Fruit fly (Drosophila melanogaster) whole organism, larva: ENCODE results near the gene CG17776.

Experiments used
- noc ChIP-seq: fragments of 200-800 bp; sonication (Bioruptor generic); optimal IDR thresholded peaks from 3 replicates; lab custom pipeline; 2019; ENCODE audit warnings: missing biosample characterization, mild to moderate bottlenecking, missing genetic modification characterization, moderate library complexity

The CG17776 gene

DNA sequence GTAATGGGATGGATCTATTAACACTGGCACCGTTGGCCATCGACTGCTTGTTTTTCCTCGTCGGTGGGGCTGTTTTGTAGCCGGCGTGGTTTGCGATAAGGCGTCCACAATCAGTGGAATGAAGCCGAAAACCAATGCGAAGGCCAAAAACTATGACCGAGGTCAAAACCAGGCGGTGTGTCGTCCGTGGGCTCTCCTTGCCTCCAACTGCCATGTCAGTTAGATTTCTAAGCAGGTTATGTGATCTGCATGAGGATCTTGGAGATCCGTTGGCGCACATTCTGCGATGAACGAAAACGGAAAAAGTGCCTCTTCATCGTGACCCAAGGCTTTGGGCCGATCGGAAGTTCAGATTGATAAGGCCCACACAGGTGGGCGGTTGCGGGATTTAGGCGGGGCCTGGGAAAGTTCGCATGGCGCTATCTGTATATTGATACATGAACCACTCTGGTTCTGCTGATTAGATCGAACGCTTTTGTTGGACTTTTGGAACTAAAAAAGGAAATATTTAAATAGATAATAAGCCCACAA, 9.2 kb upstream of the CG17776 start, which contains the start of gene Cyp4d14:
Gene Cyp4d14, minus strand, starts transcription at position 51 of the 531 bp plus-strand sequence.
- no peak for TF ChIP-seq noc (tag; lab: Kevin White, UChicago)

DNA sequence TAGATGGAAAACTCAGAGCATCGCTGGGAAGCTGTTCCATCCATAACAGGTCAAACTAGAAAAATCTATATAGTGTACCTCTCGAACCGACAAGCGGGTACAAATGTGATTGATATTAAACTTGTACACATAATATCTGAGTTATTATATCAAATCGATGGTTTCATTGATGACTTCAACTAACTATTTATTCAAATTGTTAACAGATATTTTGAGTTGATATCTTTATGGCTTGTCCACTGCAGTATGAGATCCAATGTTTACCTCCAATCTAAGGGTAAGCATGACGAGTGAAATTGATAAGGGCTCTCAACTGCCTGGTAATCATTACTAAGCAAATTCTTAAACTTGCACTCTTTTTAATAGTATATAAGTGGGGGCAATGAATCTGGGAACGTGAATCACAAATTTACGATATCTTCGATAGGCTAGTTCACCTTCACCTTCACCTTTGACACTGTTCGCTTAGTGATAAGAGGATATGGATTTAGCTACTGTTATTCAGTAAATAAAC, 8.5 kb upstream of the CG17776 start, which contains the start of gene Cyp4d2:
Gene Cyp4d2, plus strand, starts transcription at position 51 of the 514 bp plus-strand sequence.
- no peak for TF ChIP-seq noc (tag; lab: Kevin White, UChicago)

DNA sequence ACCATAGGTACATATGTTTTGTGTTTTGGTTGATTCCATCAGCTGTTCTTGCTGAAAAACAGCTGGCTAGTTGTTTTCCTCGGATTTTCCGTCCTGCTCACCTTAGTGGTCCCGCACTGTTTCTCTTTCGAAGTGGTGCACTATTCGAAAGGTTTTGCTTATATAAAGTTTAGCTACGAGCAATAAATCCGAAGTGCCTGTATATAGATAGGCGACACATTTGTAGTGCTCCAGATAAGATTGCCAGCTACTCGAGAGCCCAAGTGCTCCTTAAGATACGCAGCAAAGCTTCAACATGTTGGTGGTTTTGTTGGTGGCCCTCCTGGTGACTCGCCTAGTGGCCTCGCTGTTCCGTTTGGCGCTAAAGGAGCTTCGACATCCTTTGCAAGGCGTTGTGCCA, 5.7 kb upstream of the CG17776 start, which contains the start of gene Cyp4ae1:
Gene Cyp4ae1, plus strand, starts transcription at position 206 of the 400 bp plus-strand sequence.
- TF ChIP-seq noc (tag; lab: Kevin White, UChicago), result no peak

DNA sequence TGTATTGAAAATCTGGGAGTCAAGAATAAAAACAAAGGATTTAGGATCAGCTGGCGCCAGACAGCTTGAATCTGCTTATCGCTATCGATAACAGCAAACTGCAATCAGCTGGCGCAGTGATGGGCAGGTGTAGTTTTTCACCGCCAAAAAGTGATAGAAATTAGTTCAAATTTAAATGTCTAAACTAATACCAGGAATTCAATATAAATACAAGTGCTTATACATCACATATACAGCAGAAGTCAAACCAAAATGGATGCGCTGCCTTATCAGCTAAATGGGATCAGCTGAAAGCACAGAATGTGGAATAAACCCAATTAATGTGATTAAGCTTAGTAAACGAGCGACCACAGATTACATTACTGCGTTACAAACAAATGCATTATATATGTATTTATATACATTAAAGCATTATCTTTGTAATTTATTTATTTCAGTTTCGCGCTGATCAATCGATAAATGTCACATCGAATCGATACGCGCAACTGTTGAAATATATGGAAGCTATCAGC, 3.7 kb upstream of the CG17776 start, which contains the start of gene pn:
Gene pn, plus strand, starts transcription at position 462 of the 512 bp plus-strand sequence.
- TF ChIP-seq noc (tag; lab: Kevin White, UChicago), result no peak

DNA sequence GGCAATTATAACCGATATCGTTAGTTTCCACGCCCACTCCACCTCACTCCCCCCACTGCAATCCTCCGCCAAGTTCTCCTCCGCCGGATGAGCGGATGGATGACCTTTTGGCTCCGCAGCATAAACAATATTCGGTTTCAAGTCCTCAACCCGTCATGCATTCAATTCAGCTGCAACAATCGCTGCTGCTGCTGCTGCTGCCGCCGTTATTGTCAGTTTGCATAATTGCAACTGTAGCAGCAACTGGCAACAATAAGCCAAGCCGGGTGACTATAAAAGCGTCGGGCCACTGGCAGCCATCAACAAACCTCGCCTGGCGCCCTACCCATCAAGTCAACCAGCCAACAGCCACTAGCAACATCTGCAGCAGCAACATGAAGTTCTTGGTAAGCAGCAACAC, 2.0 kb downstream of the CG17776 start, which contains the start of gene CG17777:
Gene CG17777, plus strand, starts transcription at position 301 of the 400 bp plus-strand sequence.
- no peak for TF ChIP-seq noc (tag; lab: Kevin White, UChicago)

DNA sequence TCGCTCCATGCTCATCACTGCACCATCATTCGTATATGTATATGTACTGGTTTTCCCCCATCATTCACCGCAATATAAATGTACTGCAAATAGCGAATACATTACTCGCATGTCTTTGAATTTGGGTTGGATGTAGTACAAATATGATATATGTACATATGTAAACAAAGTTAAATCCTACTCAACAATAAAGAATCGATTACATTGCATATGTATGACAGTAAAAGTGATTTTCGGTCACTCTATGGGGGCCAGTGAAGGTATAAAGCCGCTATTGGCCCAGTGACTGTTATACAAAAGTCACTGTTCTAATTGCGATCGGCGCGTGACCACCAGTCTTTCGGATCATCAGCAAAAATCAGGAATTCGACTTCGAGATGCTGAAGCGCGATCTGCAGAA, 3.0 kb downstream of the CG17776 start, which contains the start of gene CG3457:
Gene CG3457, plus strand, starts transcription at position 301 of the 400 bp plus-strand sequence.
- no peak for TF ChIP-seq noc (tag; lab: Kevin White, UChicago)

DNA sequence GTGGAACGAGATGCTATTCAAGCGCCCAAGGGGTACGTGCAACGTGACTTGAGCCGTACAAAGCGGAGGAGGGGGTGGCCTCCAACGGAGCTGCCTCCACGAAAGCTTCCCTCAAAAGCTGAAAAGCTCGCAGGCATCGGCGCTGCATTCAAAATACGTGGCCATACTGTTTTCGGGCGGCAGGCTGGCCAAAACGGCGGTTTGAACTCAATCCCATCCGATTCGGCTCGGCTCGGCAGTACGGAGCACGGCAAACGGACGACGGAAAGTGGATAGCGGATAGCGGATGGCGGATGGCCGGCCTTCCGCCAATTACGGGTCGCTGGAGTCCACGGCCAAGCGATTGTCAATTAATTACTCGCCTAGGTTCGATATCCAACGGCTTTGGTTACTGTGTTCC, 4.4 kb downstream of the CG17776 start, which contains the start of gene Mct1:
Gene Mct1, plus strand, starts transcription at position 301 of the 400 bp plus-strand sequence.
- TF ChIP-seq noc (tag; lab: Kevin White, UChicago), result no peak

DNA sequence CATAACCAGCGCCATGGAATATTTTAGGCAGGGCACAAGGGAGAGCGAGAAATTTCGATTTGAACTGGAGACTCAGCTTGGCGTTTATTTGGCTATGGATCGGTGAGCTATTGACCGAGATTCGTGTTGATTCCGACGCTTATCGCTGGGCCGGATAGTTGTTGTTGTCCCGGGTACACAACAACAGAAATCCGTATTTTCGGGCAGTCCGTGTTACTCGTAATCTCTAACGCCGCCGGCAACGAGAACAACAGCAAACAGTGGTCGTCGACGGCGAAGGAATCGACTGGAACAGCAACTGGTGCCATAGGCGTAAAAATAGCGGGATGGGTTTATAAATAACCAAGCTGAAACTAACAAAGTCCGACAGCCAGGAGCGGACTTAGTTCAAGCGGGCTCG, 7.4 kb downstream of the CG17776 start:
- TF ChIP-seq noc (tag; lab: Kevin White, UChicago), result no peak

DNA sequence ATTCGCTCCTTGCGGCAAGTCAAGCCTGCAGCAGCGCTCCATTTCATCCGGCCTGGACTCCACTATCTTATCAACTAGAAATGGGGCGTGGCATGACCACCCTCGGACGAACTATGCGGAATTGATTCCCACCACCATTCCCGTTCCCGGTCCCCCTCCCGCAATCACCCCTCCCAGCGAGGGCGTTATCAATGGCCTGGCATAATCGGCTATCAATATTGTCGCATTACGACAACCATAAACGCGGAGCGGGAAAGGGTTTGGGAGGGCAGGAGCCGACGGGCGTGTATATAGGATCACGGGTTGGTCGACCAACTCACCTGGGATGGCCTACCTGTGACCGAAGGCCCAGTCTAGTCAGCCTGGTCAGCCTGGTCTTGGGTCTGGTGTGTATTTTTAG, 8.6 kb downstream of the CG17776 start:
- no peak for TF ChIP-seq noc (tag; lab: Kevin White, UChicago)

DNA sequence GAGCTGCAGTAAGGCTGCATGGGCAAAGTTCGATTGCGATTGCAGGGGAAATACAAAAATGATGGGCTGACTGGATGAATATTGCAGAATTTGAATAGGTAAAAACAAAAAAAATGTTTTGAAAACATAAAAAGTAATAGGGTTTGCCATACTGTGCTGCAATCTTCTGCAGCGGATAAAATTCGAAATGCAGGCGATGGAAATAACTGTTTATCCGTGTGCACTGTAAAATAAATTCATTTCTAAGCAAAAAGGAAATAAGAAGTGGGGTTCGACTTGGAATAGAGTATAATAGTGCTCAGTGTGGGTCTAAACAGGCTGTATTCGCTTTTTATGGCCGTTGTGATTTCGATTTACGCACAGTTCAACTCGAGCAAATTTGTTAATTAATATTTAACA, 9.3 kb downstream of the CG17776 start, which contains the start of gene CG14053:
Gene CG14053, minus strand, starts transcription at position 101 of the 399 bp plus-strand sequence.
- TF ChIP-seq noc (tag; lab: Kevin White, UChicago), result no peak

DNA sequence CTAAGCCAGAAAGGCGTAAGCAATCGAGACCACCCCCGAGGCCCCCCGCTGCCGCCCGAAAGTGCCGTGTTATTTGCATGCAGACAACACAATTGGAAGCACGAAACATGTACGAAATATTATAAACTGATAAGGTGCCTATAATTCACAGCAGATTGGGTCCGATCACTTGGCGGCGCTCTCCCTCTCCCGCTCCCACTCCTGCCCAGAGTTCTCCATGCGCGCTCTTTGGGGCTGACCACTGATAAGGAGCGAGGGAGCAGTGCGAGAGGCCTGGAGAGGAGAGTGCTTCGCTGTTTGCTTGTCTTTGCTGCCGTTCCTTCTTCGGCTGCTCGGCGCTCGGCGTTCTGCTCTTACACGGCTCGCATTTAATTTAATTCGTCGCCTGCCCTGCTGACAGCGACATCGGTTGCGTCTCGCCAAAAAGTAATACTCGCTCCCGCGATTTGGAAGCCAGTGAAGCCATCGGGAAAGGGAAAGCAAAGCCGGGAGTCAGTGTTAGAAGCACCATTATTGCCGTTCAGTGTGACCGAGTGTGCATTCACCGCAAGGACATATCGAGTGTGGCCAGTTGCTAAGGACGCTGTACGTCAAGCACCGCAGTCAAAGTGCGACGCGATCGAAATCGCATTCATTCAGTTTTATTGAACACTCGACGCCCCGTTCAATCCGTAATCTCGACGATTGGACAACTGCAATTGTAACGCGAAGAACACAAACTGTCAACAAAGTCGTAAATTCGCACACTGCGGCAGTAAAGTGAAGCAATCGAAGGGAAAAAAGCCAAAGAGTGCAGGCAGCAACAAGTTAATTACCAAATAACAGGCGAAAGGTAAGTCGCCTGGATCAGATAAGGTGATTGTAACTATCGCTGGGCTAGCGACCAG, 9.9 kb downstream of the CG17776 start:
- peak; percentile 49 for TF ChIP-seq noc (tag; lab: Kevin White, UChicago)

DNA sequence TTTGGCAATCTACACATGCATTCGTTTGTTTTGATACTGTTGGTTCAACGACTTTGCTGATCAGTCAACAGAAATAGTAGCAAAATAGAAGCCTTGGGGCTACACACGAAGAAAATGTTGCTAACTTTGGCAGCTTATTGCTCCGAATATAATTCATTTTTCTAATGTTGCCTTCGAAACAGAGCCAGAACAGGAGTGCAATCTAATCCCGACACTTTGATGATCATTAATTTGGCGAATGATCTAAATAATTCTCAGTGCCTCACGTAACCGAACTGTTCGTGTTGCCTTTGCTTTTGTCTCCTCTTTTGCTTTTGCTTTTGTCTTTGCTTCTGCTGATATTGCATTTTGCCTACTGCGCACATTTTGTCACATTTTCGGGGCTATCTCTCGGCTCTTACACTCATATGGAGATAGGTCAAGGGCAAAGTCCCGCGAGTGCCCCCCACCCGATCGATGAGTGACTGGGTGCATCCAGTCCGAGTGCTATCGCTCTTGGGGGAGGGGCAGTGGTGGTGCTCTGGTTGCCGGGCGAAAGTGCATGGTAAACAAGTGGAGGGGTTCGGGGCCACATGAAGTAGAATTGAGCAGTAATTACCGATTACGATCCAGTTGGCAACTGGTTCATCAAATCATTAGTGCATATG, 11.7 kb downstream of the CG17776 start:
- no peak for TF ChIP-seq noc (tag; lab: Kevin White, UChicago)

DNA sequence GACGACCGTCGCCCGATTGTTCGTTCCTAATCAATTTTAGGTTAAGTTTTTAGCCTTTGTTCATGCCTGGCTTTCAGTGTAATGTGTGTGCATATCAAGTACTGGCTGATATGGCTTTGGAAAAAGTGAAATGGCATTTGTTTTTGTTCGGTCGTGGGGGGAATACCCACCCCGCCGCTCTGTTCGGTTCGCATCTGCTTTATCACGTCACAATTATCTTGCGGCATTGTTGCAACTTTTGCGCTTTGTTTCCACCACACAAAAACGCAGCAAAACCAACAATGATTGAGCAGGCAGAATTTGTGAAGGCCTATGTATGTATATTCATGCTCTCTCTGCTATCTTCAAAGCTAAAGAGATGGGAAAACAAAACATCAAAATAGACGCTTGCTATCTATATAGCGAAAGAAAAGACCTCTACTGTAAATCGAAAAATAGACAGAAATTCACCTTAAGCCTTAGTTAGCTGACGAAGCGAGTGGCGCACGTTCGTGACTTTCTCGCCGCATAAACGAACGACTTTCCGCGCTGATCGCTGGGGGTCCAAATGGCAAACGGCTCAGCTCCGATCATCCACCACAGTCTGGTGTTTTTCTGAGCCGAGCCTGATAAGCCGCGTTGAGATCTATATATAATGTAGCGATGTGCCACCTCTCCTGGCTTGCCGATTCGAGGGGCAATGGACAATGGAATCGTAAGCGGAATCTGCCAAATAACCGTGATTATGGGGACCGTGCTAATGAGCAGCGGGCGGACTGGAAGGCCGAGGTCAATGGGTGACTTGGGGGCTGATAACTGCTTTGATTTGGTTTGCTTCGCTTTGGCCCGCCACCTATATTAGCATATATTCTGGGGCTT, 13.1 kb downstream of the CG17776 start:
- no peak for TF ChIP-seq noc (tag; lab: Kevin White, UChicago)

DNA sequence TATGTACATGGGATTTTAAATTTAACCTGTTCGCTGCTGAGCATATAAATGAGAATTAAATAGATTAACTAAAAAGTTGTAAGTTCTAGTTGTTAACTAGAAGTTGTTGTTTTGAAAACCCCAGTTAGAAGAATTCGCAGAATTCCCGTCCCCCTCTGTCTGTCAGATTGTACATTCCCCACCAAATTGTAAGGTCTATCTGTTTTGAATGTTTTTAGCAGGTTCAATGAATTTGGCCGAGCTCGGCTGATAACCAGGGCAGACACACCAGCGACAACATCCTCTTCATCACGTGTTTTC, 13.7 kb downstream of the CG17776 start:
- no peak for TF ChIP-seq noc (tag; lab: Kevin White, UChicago)
